Fruit fly (Drosophila melanogaster) whole organism, embryonic: ENCODE results near the gene CG14362.

Source experiments
- ATbp ChIP-seq: fragments of 200-800 bp; sonication (Bioruptor generic); optimal IDR thresholded peaks from 2 replicates; lab custom pipeline; 2017; ENCODE audit warnings: missing biosample characterization, mild to moderate bottlenecking, missing genetic modification characterization, missing genetic modification reagents
- Ada2b ChIP-seq: fragments of 200-800 bp; sonication (Bioruptor generic); IDR thresholded peaks from 2 replicates; pipeline ENCODE4 v1.3.6; 2022; ENCODE audit warnings: missing biosample characterization, missing genetic modification characterization
- Awh ChIP-seq: fragments of 200-800 bp; sonication (Bioruptor generic); IDR thresholded peaks from 2 replicates; pipeline ENCODE4, ENCODE4 v1.3.6; 2022; ENCODE audit warnings: missing biosample characterization, missing genetic modification characterization
- CG10147 ChIP-seq: fragments of 200-800 bp; sonication (Bioruptor generic); optimal IDR thresholded peaks from 2 replicates; lab custom pipeline; 2019; ENCODE audit warnings: missing biosample characterization, mild to moderate bottlenecking, missing genetic modification characterization, moderate library complexity
- CG10565 ChIP-seq: fragments of 200-800 bp; sonication (Bioruptor generic); optimal IDR thresholded peaks from 3 replicates; lab custom pipeline; 2016; ENCODE audit warnings: missing biosample characterization, mild to moderate bottlenecking, missing genetic modification characterization
- CG11696 ChIP-seq: fragments of 200-800 bp; sonication (Bioruptor generic); IDR thresholded peaks from 2 replicates; pipeline ENCODE4 v1.3.6; 2022; ENCODE audit warnings: missing biosample characterization, missing genetic modification characterization
- CG15269 ChIP-seq: fragments of 200-800 bp; sonication (Bioruptor generic); optimal IDR thresholded peaks from 2 replicates; lab custom pipeline; 2018; ENCODE audit warnings: missing biosample characterization, mild to moderate bottlenecking, missing genetic modification characterization, moderate library complexity
- CG17829 ChIP-seq: fragments of 200-800 bp; optimal IDR thresholded peaks from 2 replicates; lab custom pipeline; 2019; ENCODE audit warnings: missing biosample characterization, mild to moderate bottlenecking, missing genetic modification characterization, moderate library complexity
- CG1832 ChIP-seq: fragments of 200-800 bp; sonication (Bioruptor generic); optimal IDR thresholded peaks from 2 replicates; lab custom pipeline; 2017; ENCODE audit warnings: missing biosample characterization, mild to moderate bottlenecking, missing genetic modification characterization, inconsistent platforms
- CG2120 ChIP-seq: fragments of 200-800 bp; sonication (Bioruptor generic); optimal IDR thresholded peaks from 3 replicates; lab custom pipeline; 2016; ENCODE audit warnings: missing biosample characterization, missing genetic modification characterization
- CG30020 ChIP-seq: fragments of 200-800 bp; optimal IDR thresholded peaks from 2 replicates; lab custom pipeline; 2019; ENCODE audit warnings: missing biosample characterization, mild to moderate bottlenecking, missing genetic modification characterization, moderate library complexity
- CG31388 ChIP-seq: fragments of 200-800 bp; sonication (Bioruptor generic); optimal IDR thresholded peaks from 2 replicates; lab custom pipeline; 2016; ENCODE audit warnings: missing biosample characterization, missing genetic modification characterization
- CG31441 ChIP-seq: fragments of 200-800 bp; sonication (Bioruptor generic); IDR thresholded peaks from 2 replicates; pipeline ENCODE4 v1.3.6; 2022; ENCODE audit warnings: missing biosample characterization, missing genetic modification characterization
- CG4360 ChIP-seq: fragments of 200-800 bp; sonication (Bioruptor generic); IDR thresholded peaks from 2 replicates; pipeline ENCODE4 v1.3.6; 2022; ENCODE audit warnings: missing biosample characterization, missing genetic modification characterization
- CG5245 ChIP-seq: fragments of 200-800 bp; sonication (Bioruptor generic); optimal IDR thresholded peaks from 3 replicates; lab custom pipeline; 2016; ENCODE audit warnings: missing biosample characterization, missing genetic modification characterization
- CG6272 ChIP-seq: fragments of 200-800 bp; sonication (Bioruptor generic); IDR thresholded peaks from 2 replicates; pipeline ENCODE4 v1.3.6; 2022; ENCODE audit warnings: missing biosample characterization, missing genetic modification characterization
- CG7271 ChIP-seq: fragments of 200-800 bp; sonication (Bioruptor generic); optimal IDR thresholded peaks from 2 replicates; lab custom pipeline; 2018; ENCODE audit warnings: missing biosample characterization, mild to moderate bottlenecking, missing genetic modification characterization, moderate library complexity
- CG7372 ChIP-seq: fragments of 200-800 bp; sonication (Bioruptor generic); IDR thresholded peaks from 2 replicates; pipeline ENCODE4 v1.3.6; 2022; ENCODE audit warnings: missing biosample characterization, missing genetic modification characterization
- CG7556 ChIP-seq: fragments of 200-800 bp; sonication (Bioruptor generic); optimal IDR thresholded peaks from 2 replicates; lab custom pipeline; 2017; ENCODE audit warnings: missing biosample characterization, mild to moderate bottlenecking, missing genetic modification characterization
- CG8388 ChIP-seq: fragments of 200-800 bp; sonication (Bioruptor generic); optimal IDR thresholded peaks from 2 replicates; lab custom pipeline; 2019; ENCODE audit warnings: missing biosample characterization, mild to moderate bottlenecking, missing genetic modification characterization, moderate library complexity
- CTCF ChIP-seq: fragments of 200-800 bp; sonication (Bioruptor generic); optimal IDR thresholded peaks from 2 replicates; lab custom pipeline; 2017; ENCODE audit warnings: missing biosample characterization, mild to moderate bottlenecking, missing genetic modification characterization, moderate library complexity
- Deaf1 ChIP-seq: fragments of 200-800 bp; optimal IDR thresholded peaks from 3 replicates; lab custom pipeline; 2019; ENCODE audit warnings: missing biosample characterization, mild to moderate bottlenecking, missing genetic modification characterization, moderate library complexity
- Drgx ChIP-seq: fragments of 200-800 bp; sonication (Bioruptor generic); IDR thresholded peaks from 2 replicates; pipeline ENCODE4 v1.3.6; 2022; ENCODE audit warnings: missing biosample characterization, missing genetic modification characterization
- Ets65A ChIP-seq: fragments of 200-800 bp; sonication (Bioruptor generic); peaks from one replicate; lab custom pipeline; 2016; ENCODE audit warnings: missing biosample characterization, missing genetic modification characterization
- GATAe ChIP-seq: fragments of 200-800 bp; sonication (Bioruptor generic); conservative IDR thresholded peaks from 2 replicates; pipeline ENCODE4 v1.3.6; 2022; ENCODE audit warnings: missing biosample characterization, missing genetic modification characterization
- HLH4C ChIP-seq: fragments of 200-800 bp; sonication (Bioruptor generic); IDR thresholded peaks from 3 replicates; pipeline ENCODE4 v1.3.6; 2022; ENCODE audit warnings: missing biosample characterization, missing genetic modification characterization; ENCODE audit not compliant: partially characterized antibody
- Nf-YB ChIP-seq: fragments of 200-800 bp; sonication (Bioruptor generic); optimal IDR thresholded peaks from 3 replicates; lab custom pipeline; 2019; ENCODE audit warnings: missing biosample characterization, mild to moderate bottlenecking, missing genetic modification characterization, moderate library complexity
- Poxn ChIP-seq: fragments of 200-800 bp; sonication (Bioruptor generic); IDR thresholded peaks from 2 replicates; pipeline ENCODE4 v1.3.6; 2022; ENCODE audit warnings: missing biosample characterization, missing genetic modification characterization
- Ptx1 ChIP-seq: fragments of 200-800 bp; sonication (Bioruptor generic); IDR thresholded peaks from 2 replicates; pipeline ENCODE4 v1.3.6; 2022; ENCODE audit warnings: missing biosample characterization, missing genetic modification characterization
- Sox102F ChIP-seq: fragments of 200-800 bp; sonication (Bioruptor generic); optimal IDR thresholded peaks from 2 replicates; lab custom pipeline; 2018; ENCODE audit warnings: missing biosample characterization, mild to moderate bottlenecking, missing genetic modification characterization, moderate library complexity
- Xrp1 ChIP-seq: fragments of 200-800 bp; sonication (Bioruptor generic); IDR thresholded peaks from 2 replicates; pipeline ENCODE4 v1.3.6; 2022; ENCODE audit warnings: missing biosample characterization, missing genetic modification characterization
- YL-1 ChIP-seq: fragments of 200-800 bp; sonication (Bioruptor generic); optimal IDR thresholded peaks from 3 replicates; lab custom pipeline; 2017; ENCODE audit warnings: missing biosample characterization, mild to moderate bottlenecking, missing genetic modification characterization
- bsh ChIP-seq, 2 experiments: fragments of 200-800 bp; sonication (Bioruptor generic); optimal IDR thresholded peaks; 2 replicates each; lab custom pipeline; 2017 to 2018; ENCODE audit warnings: mild to moderate bottlenecking in 2 of 2, missing biosample characterization in 2 of 2, missing genetic modification characterization in 2 of 2, moderate library complexity in 1 of 2
- dmrt11E ChIP-seq: fragments of 200-800 bp; sonication (Bioruptor generic); optimal IDR thresholded peaks from 3 replicates; lab custom pipeline; 2018; ENCODE audit warnings: missing biosample characterization, mild to moderate bottlenecking, missing genetic modification characterization, moderate library complexity
- emc ChIP-seq: fragments of 200-800 bp; sonication (Bioruptor generic); optimal IDR thresholded peaks from 2 replicates; lab custom pipeline; 2016; ENCODE audit warnings: missing biosample characterization, missing genetic modification characterization
- esg ChIP-seq: fragments of 200-800 bp; sonication (Bioruptor generic); conservative IDR thresholded peaks from 2 replicates; pipeline ENCODE4 v1.3.6; 2022; ENCODE audit warnings: missing biosample characterization, missing genetic modification characterization
- fru ChIP-seq: fragments of >200 bp; optimal IDR thresholded peaks from 2 replicates; lab custom pipeline; 2017
- gem ChIP-seq: fragments of 200-800 bp; sonication (Bioruptor generic); optimal IDR thresholded peaks from 2 replicates; lab custom pipeline; 2019; ENCODE audit warnings: missing biosample characterization, mild to moderate bottlenecking, missing genetic modification characterization, moderate library complexity
- gsb-n ChIP-seq: fragments of 200-800 bp; sonication (Bioruptor generic); optimal IDR thresholded peaks from 3 replicates; lab custom pipeline; 2018; ENCODE audit warnings: missing biosample characterization, mild to moderate bottlenecking, missing genetic modification characterization
- lov ChIP-seq, 2 experiments: fragments of 200-800 bp in 1 of 2; fragments of >200 bp in 1 of 2; sonication (Bioruptor generic) in 1 of 2; IDR thresholded peaks in 1 of 2; optimal IDR thresholded peaks in 1 of 2; 2 replicates in 1 of 2; 3 replicates in 1 of 2; pipeline versions ENCODE4 v1.3.6 to Lab custom; 2017 to 2022; ENCODE audit warnings: missing biosample characterization in 1 of 2, missing genetic modification characterization in 1 of 2
- mam ChIP-seq: fragments of 200-800 bp; sonication (Bioruptor generic); optimal IDR thresholded peaks from 3 replicates; lab custom pipeline; 2016; ENCODE audit warnings: missing biosample characterization, missing genetic modification characterization
- phol ChIP-seq: fragments of 200-800 bp; sonication (Bioruptor generic); optimal IDR thresholded peaks from 3 replicates; lab custom pipeline; 2018; ENCODE audit warnings: missing biosample characterization, mild to moderate bottlenecking, missing genetic modification characterization, moderate library complexity
- row ChIP-seq: fragments of 200-800 bp; sonication (Bioruptor generic); IDR thresholded peaks from 3 replicates; pipeline ENCODE4 v1.3.6; 2022; ENCODE audit warnings: missing biosample characterization, missing genetic modification characterization
- sens ChIP-seq: fragments of 200-800 bp; sonication (Bioruptor generic); peaks from one replicate; lab custom pipeline; 2016; ENCODE audit warnings: missing biosample characterization, missing genetic modification characterization
- sqz ChIP-seq: fragments of 200-800 bp; sonication (Bioruptor generic); optimal IDR thresholded peaks from 3 replicates; lab custom pipeline; 2018; ENCODE audit warnings: missing biosample characterization, mild to moderate bottlenecking, missing genetic modification characterization
- zen ChIP-seq: fragments of 200-800 bp; sonication (Bioruptor generic); optimal IDR thresholded peaks from 3 replicates; lab custom pipeline; 2018; ENCODE audit warnings: missing biosample characterization, mild to moderate bottlenecking, missing genetic modification characterization, moderate library complexity
- zf30C ChIP-seq: fragments of 200-800 bp; sonication (Bioruptor generic); optimal IDR thresholded peaks from 3 replicates; lab custom pipeline; 2018; ENCODE audit warnings: missing biosample characterization, mild to moderate bottlenecking, missing genetic modification characterization

CG14362 gene

DNA sequence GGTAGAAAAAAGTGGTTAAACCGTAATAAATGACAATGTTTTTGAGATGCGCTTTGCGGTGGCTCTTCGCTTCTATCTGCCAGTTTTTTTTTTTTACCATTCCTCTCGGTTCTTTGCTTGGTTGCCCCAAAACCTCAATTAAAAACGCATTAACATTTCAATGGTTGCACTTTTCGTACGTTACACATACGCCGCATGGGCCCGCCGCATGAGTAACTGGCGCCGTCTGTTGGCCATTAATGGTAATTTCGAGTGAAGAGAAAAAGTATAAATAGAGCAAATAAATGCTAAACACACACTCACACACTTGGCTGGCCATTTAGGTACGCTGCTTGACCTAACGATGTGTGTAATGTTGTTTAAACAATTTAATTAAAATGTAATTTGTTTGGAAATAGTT lies 16.9 kb upstream of the CG14362 start:
- TF ChIP-seq Deaf1 (tag; lab: Kevin White, UChicago): no peak
- TF ChIP-seq CTCF (GFP tag; lab: Kevin White, UChicago): peak; percentile 80
- peak; percentile 48 for TF ChIP-seq zen (tag; lab: Kevin White, UChicago)
- peak; percentile 51; the same call in 1 of the 2 replicates for TF ChIP-seq CG7372 (GFP tag; lab: Robert Waterston, UW)
- TF ChIP-seq CG2120 (GFP tag; lab: Kevin White, UChicago): no peak
- no peak for TF ChIP-seq sqz (GFP tag; lab: Kevin White, UChicago)

dm6 chr3R:13861805-13862204 lies 6.6 kb upstream of the CG14362 start:
- TF ChIP-seq CG10147: no peak
- no peak for TF ChIP-seq CG31388 (GFP tag; lab: Kevin White, UChicago)
- no peak for TF ChIP-seq CG7556 (GFP tag; lab: Kevin White, UChicago)
- TF ChIP-seq CG6272 (GFP tag; lab: Robert Waterston, UW): no peak
- TF ChIP-seq sens (GFP tag; lab: Kevin White, UChicago): peak; percentile 52
- TF ChIP-seq zf30C: peak; percentile 35
- no peak for TF ChIP-seq lov (optimal IDR thresholded peaks at IDR 0.05; lab: Kevin White, UChicago)
- 0 out of 3 replicates have a peak, but pooled peaks have one; percentile 15 for TF ChIP-seq lov (GFP tag; IDR thresholded peaks at IDR 0.05; lab: Robert Waterston, UW)
- TF ChIP-seq mam: no peak
- TF ChIP-seq GATAe (GFP tag; lab: Robert Waterston, UW): no peak
- TF ChIP-seq bsh (GFP tag; optimal IDR thresholded peaks at IDR 0.05; lab: Kevin White, UChicago): peak in 1 of 2 experiments; percentile 39
- no peak for TF ChIP-seq ATbp (GFP tag; lab: Kevin White, UChicago)
- TF ChIP-seq HLH4C (GFP tag; lab: Robert Waterston, UW): no peak
- TF ChIP-seq Nf-YB (GFP tag; lab: Kevin White, UChicago): no peak
- TF ChIP-seq Drgx (GFP tag; lab: Robert Waterston, UW): peak; percentile 61; the same call in 1 of the 2 replicates
- TF ChIP-seq Poxn (GFP tag; lab: Robert Waterston, UW): no peak
- TF ChIP-seq, all 482 proteins: peak for 5

DNA sequence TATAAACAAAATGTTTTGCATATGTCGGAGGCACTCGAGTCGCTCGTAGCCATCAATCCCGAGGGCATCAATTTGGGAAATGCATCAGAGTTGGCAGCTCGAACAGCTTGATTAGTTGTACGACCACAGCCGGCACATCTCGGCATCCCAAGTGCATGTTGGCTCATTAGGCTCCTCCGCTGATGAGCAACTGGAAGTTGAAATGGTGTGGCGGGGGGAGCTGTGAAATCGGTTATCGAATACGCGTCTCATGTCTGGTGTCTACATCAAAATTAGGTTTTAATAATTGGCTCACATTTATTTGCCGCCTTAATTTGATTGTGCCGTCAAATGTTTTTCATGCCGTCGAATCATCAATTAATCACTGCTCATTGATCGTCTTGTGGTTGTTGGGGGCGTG lies 4.0 kb upstream of the CG14362 start:
- TF ChIP-seq Ets65A (GFP tag; lab: Kevin White, UChicago) (peak; percentile 72), Awh (GFP tag; lab: Robert Waterston, UW) (peak; percentile 59; the same call in 1 of the 2 replicates), YL-1 (no peak)

- TF ChIP-seq emc (GFP tag; lab: Kevin White, UChicago) (no peak), gsb-n (tag; lab: Kevin White, UChicago) (peak; percentile 7), CG8388 (peak; percentile 20), dmrt11E (tag; lab: Kevin White, UChicago) (peak; percentile 10), Ptx1 (GFP tag; lab: Robert Waterston, UW) (0 out of 2 replicates have a peak, but pooled peaks have one; percentile 33), CG30020 (tag; lab: Kevin White, UChicago) (no peak), CG15269 (no peak), fru (lab: Kevin White, UChicago) (no peak), zen (tag; lab: Kevin White, UChicago) (peak; percentile 36), CG31441 (0 out of 2 replicates have a peak, but pooled peaks have one; percentile 19), CG6272 (GFP tag; lab: Robert Waterston, UW) (no peak), CG11696 (no peak), gem (tag; lab: Kevin White, UChicago) (peak; percentile 48), Xrp1 (GFP tag; lab: Robert Waterston, UW) (0 out of 2 replicates have a peak, but pooled peaks have one; percentile 10), CG4360 (GFP tag; lab: Robert Waterston, UW) (no peak), CG7271 (no peak), esg (GFP tag; lab: Robert Waterston, UW) (no peak), Drgx (GFP tag; lab: Robert Waterston, UW) (peak; percentile 84), Ada2b (no peak), CG5245 (GFP tag; lab: Kevin White, UChicago) (no peak), phol (peak; percentile 25), row (GFP tag; lab: Robert Waterston, UW) (no peak; the same call in 2 of the 3 replicates), CG10565 (GFP tag; lab: Kevin White, UChicago) (no peak), CG1832 (GFP tag; lab: Kevin White, UChicago) (no peak), CG17829 (no peak), Sox102F (GFP tag; lab: Kevin White, UChicago) (peak; percentile 5)
Measured at dm6 chr3R:13857339-13857738, 2.1 kb upstream of the CG14362 start.
